ENCODE assay signal across 2 worm cellular contexts in the genomic region with DNA sequence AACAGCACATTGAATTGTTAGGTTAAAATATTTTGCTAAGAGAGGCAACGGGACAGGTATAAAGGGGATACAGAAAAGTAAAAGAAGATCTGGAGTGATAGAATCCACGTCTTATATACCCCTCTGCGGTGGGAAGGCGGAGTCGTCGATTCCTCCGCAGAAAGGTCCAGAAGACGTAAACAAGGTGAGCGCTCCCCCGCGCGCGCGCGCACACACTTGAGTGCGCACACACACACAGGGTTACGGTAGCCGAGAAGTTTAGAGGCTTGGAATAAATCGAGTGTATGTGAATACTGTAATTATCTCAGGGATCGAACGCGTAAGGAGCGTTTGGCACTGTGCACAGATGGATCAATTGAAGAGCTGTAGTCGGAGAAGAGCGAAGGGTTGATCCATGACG.
A peak's percentile ranks its signal among the peaks of the same experiment; 100 is the strongest.
TF ChIP-seq lines count a peak whose summit lies in the region.

No protein-coding gene starts in this region.

TF ChIP-seq in whole organism, L4 larva, 104 proteins besides CTCF, POLR2A, EP300 and RAD21:
- no peak for TF ChIP-seq lim-7 (GFP tag; IDR thresholded peaks at IDR 0.05; lab: Robert Waterston, UW)
- TF ChIP-seq jun-1 (tag; optimal IDR thresholded peaks at IDR 0.05; lab: Kevin White, UChicago), result no peak
- TF ChIP-seq tag-97 (GFP tag; IDR thresholded peaks at IDR 0.05; lab: Robert Waterston, UW), result no peak
- no peak for TF ChIP-seq nhr-28 (tag; optimal IDR thresholded peaks at IDR 0.05; lab: Kevin White, UChicago)
- no peak for TF ChIP-seq mxl-3 (GFP tag; optimal IDR thresholded peaks at IDR 0.05; lab: Kevin White, UChicago)
- no peak for TF ChIP-seq dmd-9 (GFP tag; IDR thresholded peaks at IDR 0.05; lab: Robert Waterston, UW)
- peak; percentile 78 for TF ChIP-seq set-16 (GFP tag; IDR thresholded peaks at IDR 0.05; lab: Robert Waterston, UW)

TF ChIP-seq in whole organism, young adult, 124 proteins besides CTCF, POLR2A, EP300 and RAD21:
- TF ChIP-seq egrh-3 (GFP tag; IDR thresholded peaks at IDR 0.05; lab: Robert Waterston, UW), result peak; percentile 15; the same call in 1 of the 2 replicates
- TF ChIP-seq madf-8 (GFP tag; conservative IDR thresholded peaks at IDR 0.05; lab: Robert Waterston, UW), result 0 out of 2 replicates have a peak, but pooled peaks have one; percentile 15
- peak; percentile 73; the same call in 1 of the 2 replicates for TF ChIP-seq madf-6 (GFP tag; IDR thresholded peaks at IDR 0.05; lab: Robert Waterston, UW)
- 0 out of 2 replicates have a peak, but pooled peaks have one; percentile 45 for TF ChIP-seq hsf-1 (GFP tag; IDR thresholded peaks at IDR 0.05; lab: Robert Waterston, UW)
- TF ChIP-seq zfh-2 (GFP tag; conservative IDR thresholded peaks at IDR 0.05; lab: Robert Waterston, UW), result peak; percentile 61; the same call in 1 of the 2 replicates
- TF ChIP-seq F49E8.2 (tag; optimal IDR thresholded peaks at IDR 0.05; lab: Kevin White, UChicago; ENCODE audit: insufficient read depth), result no peak
- no peak for TF ChIP-seq madf-3 (GFP tag; IDR thresholded peaks at IDR 0.05; lab: Robert Waterston, UW)
- TF ChIP-seq lsl-1 (GFP tag; optimal IDR thresholded peaks at IDR 0.05; lab: Kevin White, UChicago), result peak; percentile 11
- TF ChIP-seq ceh-40 (GFP tag; IDR thresholded peaks at IDR 0.05; lab: Robert Waterston, UW), result no peak
- TF ChIP-seq ccch-3 (GFP tag; optimal IDR thresholded peaks at IDR 0.05; lab: Kevin White, UChicago), result no peak
